Worm (Caenorhabditis elegans): ENCODE measurements around the gene irld-9.

ce11 chrII:1706385-1706784 is 32.4 kb downstream of the irld-9 start, which contains the start of gene sdz-18:
- no peak for TF ChIP-seq nhr-12 (tag; optimal IDR thresholded peaks at IDR 0.05)
- TF ChIP-seq R02D3.7 (tag; optimal IDR thresholded peaks at IDR 0.05), result no peak
- no peak for TF ChIP-seq jun-1 (tag; optimal IDR thresholded peaks at IDR 0.05)
- TF ChIP-seq snpc-4 (tag; optimal IDR thresholded peaks at IDR 0.05), result no peak
- TF ChIP-seq lin-39 (tag; optimal IDR thresholded peaks at IDR 0.05), result no peak
- TF ChIP-seq elt-3 (tag; optimal IDR thresholded peaks at IDR 0.05), result no peak
- TF ChIP-seq sea-2 (GFP tag; optimal IDR thresholded peaks at IDR 0.05), result no peak
- TF ChIP-seq unc-62 (GFP tag; optimal IDR thresholded peaks at IDR 0.05), result no peak
